Fruit fly (Drosophila melanogaster) whole organism, embryonic: ENCODE data around the gene Nepl9.

Experiments used
- Asciz ChIP-seq: fragments of 200-800 bp; sonication (Bioruptor generic); optimal IDR thresholded peaks from 2 replicates; lab custom pipeline; 2017; ENCODE audit warnings: missing biosample characterization, mild to moderate bottlenecking, missing genetic modification characterization, missing genetic modification reagents
- Bgb ChIP-seq: fragments of 200-800 bp; sonication (Bioruptor generic); IDR thresholded peaks from 2 replicates; pipeline ENCODE4 v1.3.6; 2022; ENCODE audit warnings: missing biosample characterization, missing genetic modification characterization; ENCODE audit not compliant: partially characterized antibody
- CG13624 ChIP-seq: fragments of 200-800 bp; sonication (Bioruptor generic); optimal IDR thresholded peaks from 2 replicates; lab custom pipeline; 2016; ENCODE audit warnings: missing biosample characterization, missing genetic modification characterization
- CG1529 ChIP-seq: fragments of 200-800 bp; sonication (Bioruptor generic); optimal IDR thresholded peaks from 3 replicates; lab custom pipeline; 2018; ENCODE audit warnings: missing biosample characterization, missing genetic modification characterization
- CG15601 ChIP-seq: fragments of 200-800 bp; sonication (Bioruptor generic); optimal IDR thresholded peaks from 3 replicates; lab custom pipeline; 2019; ENCODE audit warnings: missing biosample characterization, mild to moderate bottlenecking, missing genetic modification characterization, moderate library complexity
- CG16813 ChIP-seq: fragments of 200-800 bp; sonication (Bioruptor generic); IDR thresholded peaks from 3 replicates; pipeline ENCODE4 v1.3.6; 2022; ENCODE audit warnings: missing biosample characterization, missing genetic modification characterization; ENCODE audit not compliant: partially characterized antibody
- CG17359 ChIP-seq: fragments of 200-800 bp; sonication (Bioruptor generic); optimal IDR thresholded peaks from 3 replicates; lab custom pipeline; 2018; ENCODE audit warnings: missing biosample characterization, mild to moderate bottlenecking, missing genetic modification characterization, moderate library complexity
- CG17361 ChIP-seq: fragments of 200-800 bp; sonication (Bioruptor generic); IDR thresholded peaks from 3 replicates; pipeline ENCODE4 v1.3.6; 2022; ENCODE audit warnings: missing biosample characterization, missing genetic modification characterization
- CG1792 ChIP-seq: fragments of 200-800 bp; sonication (Bioruptor generic); optimal IDR thresholded peaks from 2 replicates; lab custom pipeline; 2016; ENCODE audit warnings: missing biosample characterization, missing genetic modification characterization
- CG1832 ChIP-seq: fragments of 200-800 bp; sonication (Bioruptor generic); optimal IDR thresholded peaks from 2 replicates; lab custom pipeline; 2017; ENCODE audit warnings: missing biosample characterization, mild to moderate bottlenecking, missing genetic modification characterization, inconsistent platforms
- CG32772 ChIP-seq: fragments of 200-800 bp; sonication (Bioruptor generic); IDR thresholded peaks from 2 replicates; pipeline ENCODE4 v1.3.6; 2022; ENCODE audit warnings: missing biosample characterization, missing genetic modification characterization
- CG42726 ChIP-seq: fragments of 200-800 bp; sonication (Bioruptor generic); IDR thresholded peaks from 2 replicates; pipeline ENCODE4 v1.3.6; 2022; ENCODE audit warnings: missing biosample characterization, missing genetic modification characterization; ENCODE audit not compliant: partially characterized antibody
- CG7372 ChIP-seq: fragments of 200-800 bp; sonication (Bioruptor generic); IDR thresholded peaks from 2 replicates; pipeline ENCODE4 v1.3.6; 2022; ENCODE audit warnings: missing biosample characterization, missing genetic modification characterization
- CG8281 ChIP-seq: fragments of 200-800 bp; sonication (Bioruptor generic); optimal IDR thresholded peaks from 2 replicates; lab custom pipeline; 2018; ENCODE audit warnings: missing biosample characterization, mild to moderate bottlenecking, missing genetic modification characterization, moderate library complexity
- CG9727 ChIP-seq: fragments of 200-800 bp; sonication (Bioruptor generic); optimal IDR thresholded peaks from 3 replicates; lab custom pipeline; 2017; ENCODE audit warnings: missing biosample characterization, mild to moderate bottlenecking, missing genetic modification characterization
- CTCF ChIP-seq: fragments of 200-800 bp; sonication (Bioruptor generic); optimal IDR thresholded peaks from 2 replicates; lab custom pipeline; 2017; ENCODE audit warnings: missing biosample characterization, mild to moderate bottlenecking, missing genetic modification characterization, moderate library complexity
- CrebB ChIP-seq: fragments of 200-800 bp; sonication (Bioruptor generic); optimal IDR thresholded peaks from 3 replicates; lab custom pipeline; 2018; ENCODE audit warnings: missing biosample characterization, mild to moderate bottlenecking, missing genetic modification characterization
- Deaf1 ChIP-seq: fragments of 200-800 bp; optimal IDR thresholded peaks from 3 replicates; lab custom pipeline; 2019; ENCODE audit warnings: missing biosample characterization, mild to moderate bottlenecking, missing genetic modification characterization, moderate library complexity
- Dip3 ChIP-seq: fragments of 200-800 bp; sonication (Bioruptor generic); optimal IDR thresholded peaks from 3 replicates; lab custom pipeline; 2016; ENCODE audit warnings: missing biosample characterization, missing genetic modification characterization
- Dref ChIP-seq: fragments of 200-800 bp; sonication (Bioruptor generic); IDR thresholded peaks from 2 replicates; pipeline ENCODE4 v1.3.6; 2022; ENCODE audit warnings: missing biosample characterization, missing genetic modification characterization
- HLH4C ChIP-seq: fragments of 200-800 bp; sonication (Bioruptor generic); IDR thresholded peaks from 3 replicates; pipeline ENCODE4 v1.3.6; 2022; ENCODE audit warnings: missing biosample characterization, missing genetic modification characterization; ENCODE audit not compliant: partially characterized antibody
- Lhr ChIP-seq: fragments of 200-800 bp; sonication (Bioruptor generic); optimal IDR thresholded peaks from 3 replicates; lab custom pipeline; 2017; ENCODE audit warnings: mild to moderate bottlenecking, missing biosample characterization, missing genetic modification reagents, missing genetic modification characterization
- Nf-YB ChIP-seq: fragments of 200-800 bp; sonication (Bioruptor generic); optimal IDR thresholded peaks from 3 replicates; lab custom pipeline; 2019; ENCODE audit warnings: missing biosample characterization, mild to moderate bottlenecking, missing genetic modification characterization, moderate library complexity
- Nf-YC ChIP-seq: fragments of 200-800 bp; optimal IDR thresholded peaks from 3 replicates; lab custom pipeline; 2019; ENCODE audit warnings: missing biosample characterization, mild to moderate bottlenecking, missing genetic modification characterization, moderate library complexity
- Optix ChIP-seq: fragments of 200-800 bp; sonication (Bioruptor generic); IDR thresholded peaks from 3 replicates; pipeline ENCODE4 v1.3.6; 2022; ENCODE audit warnings: missing biosample characterization, missing genetic modification characterization
- Pdp1 ChIP-seq, 2 experiments: fragments of 200-800 bp; sonication (Bioruptor generic); optimal IDR thresholded peaks; 3 replicates each; lab custom pipeline; 2016; ENCODE audit warnings: missing biosample characterization in 2 of 2, missing genetic modification characterization in 2 of 2, mild to moderate bottlenecking in 1 of 2, moderate library complexity in 1 of 2
- Usf ChIP-seq: fragments of 200-800 bp; sonication (Bioruptor generic); optimal IDR thresholded peaks from 2 replicates; lab custom pipeline; 2017; ENCODE audit warnings: missing genotype, missing biosample characterization, missing genetic modification characterization
- bigmax ChIP-seq: fragments of 200-800 bp; sonication (Bioruptor generic); optimal IDR thresholded peaks from 2 replicates; lab custom pipeline; 2018; ENCODE audit warnings: missing biosample characterization, mild to moderate bottlenecking, missing genetic modification characterization
- cg ChIP-seq: fragments of 200-800 bp; sonication (Bioruptor generic); optimal IDR thresholded peaks from 3 replicates; lab custom pipeline; 2019; ENCODE audit warnings: missing biosample characterization, mild to moderate bottlenecking, missing genetic modification characterization, moderate library complexity
- chinmo ChIP-seq: fragments of 200-800 bp; sonication (Bioruptor generic); IDR thresholded peaks from 4 replicates; pipeline ENCODE4 v1.3.6; 2022; ENCODE audit warnings: missing biosample characterization, missing genetic modification characterization; ENCODE audit not compliant: partially characterized antibody
- ci ChIP-seq: fragments of 200-800 bp; sonication (Bioruptor generic); IDR thresholded peaks from 3 replicates; pipeline ENCODE4 v1.3.6; 2022; ENCODE audit warnings: missing biosample characterization, missing genetic modification characterization
- cwo ChIP-seq: fragments of 200-800 bp; sonication (Bioruptor generic); optimal IDR thresholded peaks from 3 replicates; lab custom pipeline; 2017; ENCODE audit warnings: missing biosample characterization, missing genetic modification characterization, mild to moderate bottlenecking, moderate library complexity, missing genetic modification reagents
- esg ChIP-seq: fragments of 200-800 bp; sonication (Bioruptor generic); conservative IDR thresholded peaks from 2 replicates; pipeline ENCODE4 v1.3.6; 2022; ENCODE audit warnings: missing biosample characterization, missing genetic modification characterization
- gro ChIP-seq: fragments of 200-800 bp; sonication (Bioruptor generic); optimal IDR thresholded peaks from 2 replicates; lab custom pipeline; 2016; ENCODE audit warnings: missing biosample characterization, missing genetic modification characterization
- lbe ChIP-seq: fragments of 200-800 bp; sonication (Bioruptor generic); optimal IDR thresholded peaks from 2 replicates; lab custom pipeline; 2016; ENCODE audit warnings: missing biosample characterization, mild to moderate bottlenecking, missing genetic modification characterization
- lmd ChIP-seq: fragments of 200-800 bp; sonication (Bioruptor generic); IDR thresholded peaks from 2 replicates; pipeline ENCODE4 v1.3.6; 2022; ENCODE audit warnings: missing biosample characterization, missing genetic modification characterization
- maf-S ChIP-seq: fragments of 200-800 bp; sonication (Bioruptor generic); optimal IDR thresholded peaks from 2 replicates; lab custom pipeline; 2016; ENCODE audit warnings: missing biosample characterization, missing genetic modification characterization
- mld ChIP-seq: fragments of 200-800 bp; sonication (Bioruptor generic); IDR thresholded peaks from 3 replicates; pipeline ENCODE4 v1.3.6; 2022; ENCODE audit warnings: missing biosample characterization, missing genetic modification characterization; ENCODE audit not compliant: partially characterized antibody
- oc ChIP-seq: fragments of 200-800 bp; sonication (Bioruptor generic); optimal IDR thresholded peaks from 2 replicates; lab custom pipeline; 2018; ENCODE audit warnings: missing biosample characterization, mild to moderate bottlenecking, missing genetic modification characterization, moderate library complexity
- prd ChIP-seq, 3 experiments: fragments of >200 bp in 2 of 3; fragments of 200-800 bp in 1 of 3; sonication (Bioruptor generic) in 1 of 3; optimal IDR thresholded peaks in 2 of 3; IDR thresholded peaks in 1 of 3; 2 replicates in 2 of 3; 3 replicates in 1 of 3; pipeline versions ENCODE4 v1.3.6 to Lab custom; 2017 to 2022; ENCODE audit warnings: missing biosample characterization in 1 of 3, missing genetic modification characterization in 1 of 3
- run ChIP-seq: fragments of 200-800 bp; sonication (Bioruptor generic); optimal IDR thresholded peaks from 3 replicates; lab custom pipeline; 2018; ENCODE audit warnings: missing biosample characterization, mild to moderate bottlenecking, missing genetic modification characterization
- scrt ChIP-seq: fragments of 200-800 bp; sonication (Bioruptor generic); optimal IDR thresholded peaks from 2 replicates; lab custom pipeline; 2018; ENCODE audit warnings: missing biosample characterization, mild to moderate bottlenecking, missing genetic modification characterization, moderate library complexity
- sd ChIP-seq: fragments of 200-800 bp; sonication (Bioruptor generic); optimal IDR thresholded peaks from 3 replicates; lab custom pipeline; 2018; ENCODE audit warnings: missing biosample characterization, mild to moderate bottlenecking, missing genetic modification characterization, moderate library complexity
- sens ChIP-seq: fragments of 200-800 bp; sonication (Bioruptor generic); peaks from one replicate; lab custom pipeline; 2016; ENCODE audit warnings: missing biosample characterization, missing genetic modification characterization
- twi ChIP-seq: fragments of 200-800 bp; optimal IDR thresholded peaks from 2 replicates; lab custom pipeline; 2019; ENCODE audit warnings: missing biosample characterization, mild to moderate bottlenecking, missing genetic modification characterization, moderate library complexity
- zen2 ChIP-seq: fragments of 200-800 bp; sonication (Bioruptor generic); IDR thresholded peaks from 3 replicates; pipeline ENCODE4 v1.3.6; 2022; ENCODE audit warnings: missing biosample characterization, missing genetic modification characterization; ENCODE audit not compliant: partially characterized antibody

Nepl9 gene

dm6 chr2L:16877678-16878077 lies 40.6 kb upstream of the Nepl9 start:
- TF ChIP-seq CG42726 (no peak), CG17361 (GFP tag; lab: Robert Waterston, UW) (no peak), CG9727 (GFP tag; lab: Kevin White, UChicago) (no peak), Dref (GFP tag; lab: Robert Waterston, UW) (0 out of 2 replicates have a peak, but pooled peaks have one; percentile 19), Nf-YC (peak; percentile 92), Nf-YB (peak; percentile 53), ci (GFP tag; lab: Robert Waterston, UW) (0 out of 3 replicates have a peak, but pooled peaks have one; percentile 8), CG7372 (GFP tag; lab: Robert Waterston, UW) (peak; percentile 72), CrebB (tag; lab: Kevin White, UChicago) (no peak), HLH4C (GFP tag; lab: Robert Waterston, UW) (0 out of 3 replicates have a peak, but pooled peaks have one; percentile 26), CG1832 (peak; percentile 6), Deaf1 (peak; percentile 68)

- TF ChIP-seq CTCF (peak; percentile 76), mld (GFP tag; lab: Robert Waterston, UW) (0 out of 3 replicates have a peak, but pooled peaks have one; percentile 32), sd (peak; percentile 86), Pdp1 (GFP tag; optimal IDR thresholded peaks at IDR 0.05; lab: Kevin White, UChicago) (peak in 1 of 2 experiments; percentile 85), gro (GFP tag; lab: Kevin White, UChicago) (peak; percentile 44), lmd (0 out of 2 replicates have a peak, but pooled peaks have one; percentile 10), sens (GFP tag; lab: Kevin White, UChicago) (no peak), CG13624 (GFP tag; lab: Kevin White, UChicago) (no peak), Asciz (GFP tag; lab: Kevin White, UChicago) (no peak)
Measured at dm6 chr2L:16876555-16876954, 39.5 kb upstream of the Nepl9 start.

- TF ChIP-seq prd (optimal IDR thresholded peaks at IDR 0.05; lab: Kevin White, UChicago) (no peak), prd (GFP tag; IDR thresholded peaks at IDR 0.05; lab: Robert Waterston, UW) (no peak), run (tag; lab: Kevin White, UChicago) (no peak), Pdp1 (GFP tag; optimal IDR thresholded peaks at IDR 0.05; lab: Kevin White, UChicago) (peak in 1 of 2 experiments; percentile 41), lbe (GFP tag; lab: Kevin White, UChicago) (no peak), twi (no peak), esg (GFP tag; lab: Robert Waterston, UW) (no peak), chinmo (GFP tag; lab: Robert Waterston, UW) (peak; percentile 74; the same call in 1 of the 4 replicates), CG1529 (GFP tag; lab: Kevin White, UChicago) (no peak), cg (peak; percentile 47), CG17359 (tag; lab: Kevin White, UChicago) (no peak), CG32772 (GFP tag; lab: Robert Waterston, UW) (no peak), Usf (GFP tag; lab: Kevin White, UChicago) (no peak)
Measured at dm6 chr2L:16874924-16875323, 37.9 kb upstream of the Nepl9 start.

- TF ChIP-seq Dip3 (GFP tag; lab: Kevin White, UChicago), result no peak
- TF ChIP-seq CG15601 (tag; lab: Kevin White, UChicago), result peak; percentile 34
- no peak for TF ChIP-seq CG1792 (GFP tag; lab: Kevin White, UChicago)
- no peak for TF ChIP-seq gro (GFP tag; lab: Kevin White, UChicago)
- TF ChIP-seq maf-S (GFP tag; lab: Kevin White, UChicago), result no peak
- no peak for TF ChIP-seq zen2 (GFP tag; lab: Robert Waterston, UW)
- TF ChIP-seq scrt, result no peak
- no peak for TF ChIP-seq CG16813 (GFP tag; lab: Robert Waterston, UW)
- no peak for TF ChIP-seq Lhr
- no peak for TF ChIP-seq CG8281 (tag; lab: Kevin White, UChicago)
- TF ChIP-seq cwo (GFP tag; lab: Kevin White, UChicago), result no peak
- TF ChIP-seq bigmax (GFP tag; lab: Kevin White, UChicago), result no peak
- no peak for TF ChIP-seq Optix
- TF ChIP-seq oc (tag; lab: Kevin White, UChicago), result no peak
- no peak for TF ChIP-seq Bgb (GFP tag; lab: Robert Waterston, UW)
Measured at dm6 chr2L:16868897-16869324, 31.9 kb upstream of the Nepl9 start.
